Worm (Caenorhabditis elegans): ENCODE measurements around the gene srd-11.

Gene srd-11

DNA sequence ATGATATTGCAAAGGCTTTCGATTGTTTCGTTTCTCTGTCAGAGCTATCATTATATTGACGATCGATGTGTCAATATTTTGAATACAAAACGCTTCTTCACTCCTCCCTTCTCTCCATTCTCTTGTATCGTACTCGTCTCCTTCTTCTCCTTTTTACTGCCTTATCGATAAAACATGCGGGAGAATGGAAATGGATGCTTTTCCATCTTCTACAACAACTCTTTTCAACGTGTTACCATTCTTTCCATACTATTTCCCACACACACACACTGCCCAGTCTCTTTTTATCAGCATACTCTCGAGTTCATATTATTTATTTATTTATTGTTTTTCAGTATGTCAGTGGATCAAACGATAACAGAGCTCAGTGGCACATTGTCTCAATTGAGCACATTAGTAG lies 41.0 kb downstream of the srd-11 start, which contains the start of gene C50B8.6 (continued):
- TF ChIP-seq F49E8.2 (tag; optimal IDR thresholded peaks at IDR 0.05; ENCODE audit: borderline replicate concordance) (no peak), arid-1 (GFP tag; conservative IDR thresholded peaks at IDR 0.05) (no peak), R02D3.7 (tag; optimal IDR thresholded peaks at IDR 0.05) (no peak), mep-1 (tag; optimal IDR thresholded peaks at IDR 0.05) (no peak), nhr-28 (tag; optimal IDR thresholded peaks at IDR 0.05) (peak; percentile 50), nhr-111 (GFP tag; optimal IDR thresholded peaks at IDR 0.05) (no peak), aly-2 (tag; optimal IDR thresholded peaks at IDR 0.05) (no peak), ceh-62 (tag; optimal IDR thresholded peaks at IDR 0.05) (no peak), F37D6.2 (tag; optimal IDR thresholded peaks at IDR 0.05) (no peak), hlh-11 (tag; optimal IDR thresholded peaks at IDR 0.05) (peak; percentile 36)

DNA sequence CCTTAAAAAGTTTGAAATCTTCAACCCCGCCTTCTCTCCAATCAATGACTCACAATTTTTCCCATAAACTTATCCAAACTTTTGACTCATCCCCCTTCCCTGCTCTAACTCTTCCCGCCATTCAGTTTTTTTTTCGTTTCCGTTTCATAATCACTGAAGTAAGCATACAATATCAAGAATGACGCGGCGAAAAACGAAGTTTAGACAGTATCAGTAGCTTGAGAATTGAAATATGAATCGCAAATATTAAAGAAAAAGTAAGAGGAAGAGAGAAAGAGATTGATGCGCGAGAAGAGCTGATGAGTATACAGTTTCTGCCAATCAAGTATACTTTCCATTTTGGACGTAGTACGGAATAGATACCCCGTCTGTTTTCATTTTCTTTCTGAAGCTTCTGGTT lies 42.2 kb downstream of the srd-11 start:
- TF ChIP-seq nhr-28 (tag; optimal IDR thresholded peaks at IDR 0.05) (peak; percentile 18), dmd-6 (GFP tag; IDR thresholded peaks at IDR 0.05) (peak; percentile 64; the same call in 1 of the 2 replicates), aha-1 (tag) (no peak), daf-16 (GFP tag; optimal IDR thresholded peaks at IDR 0.05) (no peak), daf-16 (tag; optimal IDR thresholded peaks at IDR 0.05) (peak; percentile 7), lin-29 (GFP tag; IDR thresholded peaks at IDR 0.05) (no peak), pqm-1 (tag; optimal IDR thresholded peaks at IDR 0.05) (peak; percentile 58)

DNA sequence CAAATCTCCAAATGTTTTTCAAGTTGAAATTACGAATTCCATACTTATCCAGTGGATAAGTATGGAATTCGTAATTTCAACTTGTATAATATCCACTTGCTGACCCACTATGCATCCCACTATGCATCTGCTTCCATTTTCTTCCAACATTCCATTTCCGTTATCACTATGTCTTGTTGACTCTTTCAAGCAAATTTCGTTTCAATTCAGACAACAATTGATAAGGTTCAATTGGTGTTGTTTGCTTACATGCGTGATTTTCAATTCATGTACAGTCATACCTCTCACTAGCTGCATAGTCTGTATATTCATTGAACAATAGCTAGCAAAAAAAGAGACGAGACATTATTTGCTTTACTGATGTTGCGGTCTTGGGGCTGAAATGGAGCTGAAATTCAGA lies 42.8 kb downstream of the srd-11 start:
- TF ChIP-seq nhr-25 (tag; optimal IDR thresholded peaks at IDR 0.05; ENCODE audit: borderline replicate concordance, insufficient read depth) (no peak), lsy-2 (tag; optimal IDR thresholded peaks at IDR 0.05) (no peak), ceh-20 (GFP tag; IDR thresholded peaks at IDR 0.05) (no peak), ceh-44 (GFP tag; IDR thresholded peaks at IDR 0.05) (no peak), dpl-1 (GFP tag; optimal IDR thresholded peaks at IDR 0.05) (no peak), arid-1 (GFP tag; conservative IDR thresholded peaks at IDR 0.05) (no peak), daf-16 (GFP tag; optimal IDR thresholded peaks at IDR 0.05) (no peak), daf-16 (tag; optimal IDR thresholded peaks at IDR 0.05) (peak; percentile 93), daf-12 (tag; optimal IDR thresholded peaks at IDR 0.05) (no peak), mxl-2 (GFP tag; conservative IDR thresholded peaks at IDR 0.05) (no peak), ztf-7 (tag; optimal IDR thresholded peaks at IDR 0.05) (no peak), nhr-28 (tag; optimal IDR thresholded peaks at IDR 0.05) (peak; percentile 52), nhr-48 (tag; optimal IDR thresholded peaks at IDR 0.05) (no peak), pqm-1 (tag; optimal IDR thresholded peaks at IDR 0.05) (peak; percentile 66), jun-1 (tag; optimal IDR thresholded peaks at IDR 0.05) (no peak), ceh-32 (tag; optimal IDR thresholded peaks at IDR 0.05; ENCODE audit: poor library complexity) (no peak), ces-1 (GFP tag; optimal IDR thresholded peaks at IDR 0.05) (no peak), ztf-11 (tag; optimal IDR thresholded peaks at IDR 0.05) (no peak), hlh-11 (tag; optimal IDR thresholded peaks at IDR 0.05) (peak; percentile 34), hif-1 (tag; optimal IDR thresholded peaks at IDR 0.05) (no peak), duxl-1 (tag; optimal IDR thresholded peaks at IDR 0.05; ENCODE audit: poor library complexity) (no peak), ctbp-1 (GFP tag; IDR thresholded peaks at IDR 0.05) (no peak), Y75B8A.6 (GFP tag; IDR thresholded peaks at IDR 0.05) (no peak), aha-1 (tag) (peak; percentile 0), dmd-6 (GFP tag; IDR thresholded peaks at IDR 0.05) (0 out of 2 replicates have a peak, but pooled peaks have one; percentile 24), nhr-42 (GFP tag; IDR thresholded peaks at IDR 0.05) (no peak), nhr-6 (tag; optimal IDR thresholded peaks at IDR 0.05) (peak; percentile 36), tra-1 (GFP tag; IDR thresholded peaks at IDR 0.05) (no peak), dve-1 (tag; optimal IDR thresholded peaks at IDR 0.05; ENCODE audit: insufficient read depth) (peak; percentile 40), ceh-28 (tag; optimal IDR thresholded peaks at IDR 0.05) (no peak), hlh-30 (tag; optimal IDR thresholded peaks at IDR 0.05; ENCODE audit: insufficient read depth) (peak; percentile 31)

Data from whole organism, L4 larva.